Worm (Caenorhabditis elegans): Measurements from ENCODE around the gene M163.21.

DNA sequence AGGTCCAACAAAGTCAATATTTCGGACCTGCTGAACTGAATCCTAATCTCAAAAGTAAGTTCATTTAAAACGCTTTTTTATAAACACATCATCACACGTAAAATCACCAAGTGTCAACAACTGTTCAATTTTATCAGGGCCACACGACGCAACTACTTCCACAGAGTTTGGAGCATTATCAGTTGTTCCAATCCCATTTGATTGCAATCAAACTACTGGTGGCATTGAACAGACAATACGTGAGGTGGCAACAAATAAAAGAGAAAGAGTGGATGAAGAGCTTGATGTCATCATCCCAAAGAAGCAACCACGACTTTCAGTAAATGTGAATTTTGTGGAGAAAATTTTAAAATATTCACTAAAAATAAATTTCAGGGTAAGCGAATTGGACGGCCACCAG is 29.9 kb downstream of the M163.21 start:
- no peak for TF ChIP-seq ztf-23 (GFP tag; IDR thresholded peaks at IDR 0.05)
- no peak for TF ChIP-seq ref-1 (GFP tag; conservative IDR thresholded peaks at IDR 0.05)
- TF ChIP-seq flt-1 (GFP tag; IDR thresholded peaks at IDR 0.05), result no peak
- no peak for TF ChIP-seq klf-2 (GFP tag; conservative IDR thresholded peaks at IDR 0.05)
- TF ChIP-seq tab-1 (GFP tag; IDR thresholded peaks at IDR 0.05), result no peak
- no peak for TF ChIP-seq cog-1 (tag; optimal IDR thresholded peaks at IDR 0.05)
- no peak for TF ChIP-seq med-1 (GFP tag; optimal IDR thresholded peaks at IDR 0.05; ENCODE audit: insufficient read depth)
- no peak for TF ChIP-seq ztf-29 (GFP tag; IDR thresholded peaks at IDR 0.05)
